Fruit fly (Drosophila melanogaster) whole organism, embryonic: ENCODE results near the gene Noc3.

ENCODE experiments used
- Asciz ChIP-seq: fragments of 200-800 bp; sonication (Bioruptor generic); optimal IDR thresholded peaks from 2 replicates; lab custom pipeline; 2017; ENCODE audit warnings: missing biosample characterization, mild to moderate bottlenecking, missing genetic modification characterization, missing genetic modification reagents
- Atf-2 ChIP-seq: fragments of 200-800 bp; sonication (Bioruptor generic); optimal IDR thresholded peaks from 2 replicates; lab custom pipeline; 2016; ENCODE audit warnings: missing biosample characterization, missing genetic modification characterization
- Atf6 ChIP-seq: fragments of 200-800 bp; sonication (Bioruptor generic); IDR thresholded peaks from 2 replicates; pipeline ENCODE4 v1.3.6; 2022; ENCODE audit warnings: missing biosample characterization, missing genetic modification characterization
- Bdp1 ChIP-seq: fragments of 200-800 bp; sonication (Bioruptor generic); optimal IDR thresholded peaks from 3 replicates; lab custom pipeline; 2016; ENCODE audit warnings: missing biosample characterization, missing genetic modification characterization
- CG11247 ChIP-seq: fragments of 200-800 bp; sonication (Bioruptor generic); IDR thresholded peaks from 2 replicates; pipeline ENCODE4 v1.3.6; 2022; ENCODE audit warnings: missing biosample characterization, missing genetic modification characterization
- CG12219 ChIP-seq: fragments of 200-800 bp; sonication (Bioruptor generic); optimal IDR thresholded peaks from 3 replicates; lab custom pipeline; 2018; ENCODE audit warnings: missing biosample characterization, mild to moderate bottlenecking, missing genetic modification characterization
- CG13424 ChIP-seq: fragments of 200-800 bp; sonication (Bioruptor generic); optimal IDR thresholded peaks from 2 replicates; lab custom pipeline; 2019; ENCODE audit warnings: missing biosample characterization, mild to moderate bottlenecking, missing genetic modification characterization, moderate library complexity
- CG14050 ChIP-seq: fragments of 200-800 bp; sonication (Bioruptor generic); IDR thresholded peaks from 3 replicates; pipeline ENCODE4 v1.3.6; 2022; ENCODE audit warnings: missing biosample characterization, missing genetic modification characterization
- CG14965 ChIP-seq: fragments of 200-800 bp; sonication (Bioruptor generic); optimal IDR thresholded peaks from 2 replicates; lab custom pipeline; 2016; ENCODE audit warnings: missing biosample characterization, missing genetic modification characterization, borderline replicate concordance
- CG1529 ChIP-seq: fragments of 200-800 bp; sonication (Bioruptor generic); optimal IDR thresholded peaks from 3 replicates; lab custom pipeline; 2018; ENCODE audit warnings: missing biosample characterization, missing genetic modification characterization
- CG18262 ChIP-seq: fragments of 200-800 bp; optimal IDR thresholded peaks from 3 replicates; lab custom pipeline; 2019; ENCODE audit warnings: missing biosample characterization, mild to moderate bottlenecking, missing genetic modification characterization, moderate library complexity
- CG2202 ChIP-seq: fragments of 200-800 bp; sonication (Bioruptor generic); optimal IDR thresholded peaks from 2 replicates; lab custom pipeline; 2018; ENCODE audit warnings: missing biosample characterization, mild to moderate bottlenecking, missing genetic modification characterization
- CG3065 ChIP-seq: fragments of 200-800 bp; sonication (Bioruptor generic); optimal IDR thresholded peaks from 2 replicates; lab custom pipeline; 2016; ENCODE audit warnings: missing biosample characterization, missing genetic modification characterization
- CG32767 ChIP-seq: fragments of 200-800 bp; sonication (Bioruptor generic); IDR thresholded peaks from 2 replicates; pipeline ENCODE4 v1.3.6; 2022; ENCODE audit warnings: missing biosample characterization, missing genetic modification characterization
- CG33557 ChIP-seq: fragments of 200-800 bp; sonication (Bioruptor generic); optimal IDR thresholded peaks from 2 replicates; lab custom pipeline; 2019; ENCODE audit warnings: missing biosample characterization, mild to moderate bottlenecking, missing genetic modification characterization, moderate library complexity
- CG3407 ChIP-seq: fragments of 200-800 bp; sonication (Bioruptor generic); optimal IDR thresholded peaks from 2 replicates; lab custom pipeline; 2018; ENCODE audit warnings: missing biosample characterization, mild to moderate bottlenecking, missing genetic modification characterization
- CG3838 ChIP-seq: fragments of 200-800 bp; sonication (Bioruptor generic); optimal IDR thresholded peaks from 3 replicates; lab custom pipeline; 2016; ENCODE audit warnings: missing biosample characterization, missing genetic modification characterization
- CG4360 ChIP-seq: fragments of 200-800 bp; sonication (Bioruptor generic); IDR thresholded peaks from 2 replicates; pipeline ENCODE4 v1.3.6; 2022; ENCODE audit warnings: missing biosample characterization, missing genetic modification characterization
- CG6254 ChIP-seq: fragments of 200-800 bp; sonication (Bioruptor generic); optimal IDR thresholded peaks from 3 replicates; lab custom pipeline; 2017; ENCODE audit warnings: mild to moderate bottlenecking, missing biosample characterization, missing genetic modification reagents, missing genetic modification characterization
- D19A ChIP-seq: fragments of 200-800 bp; optimal IDR thresholded peaks from 3 replicates; lab custom pipeline; 2019; ENCODE audit warnings: missing biosample characterization, mild to moderate bottlenecking, missing genetic modification characterization, moderate library complexity
- Dip3 ChIP-seq: fragments of 200-800 bp; sonication (Bioruptor generic); optimal IDR thresholded peaks from 3 replicates; lab custom pipeline; 2016; ENCODE audit warnings: missing biosample characterization, missing genetic modification characterization
- Fer2 ChIP-seq: fragments of 200-800 bp; sonication (Bioruptor generic); optimal IDR thresholded peaks from 2 replicates; lab custom pipeline; 2018; ENCODE audit warnings: missing biosample characterization, mild to moderate bottlenecking, missing genetic modification characterization, moderate library complexity
- Med ChIP-seq: fragments of 200-800 bp; sonication (Bioruptor generic); peaks from one replicate; lab custom pipeline; 2016; ENCODE audit warnings: missing biosample characterization, missing genetic modification characterization, mild to moderate bottlenecking, inconsistent platforms, moderate library complexity
- Optix ChIP-seq: fragments of 200-800 bp; sonication (Bioruptor generic); IDR thresholded peaks from 3 replicates; pipeline ENCODE4 v1.3.6; 2022; ENCODE audit warnings: missing biosample characterization, missing genetic modification characterization
- Ptx1 ChIP-seq: fragments of 200-800 bp; sonication (Bioruptor generic); IDR thresholded peaks from 2 replicates; pipeline ENCODE4 v1.3.6; 2022; ENCODE audit warnings: missing biosample characterization, missing genetic modification characterization
- Ravus ChIP-seq: fragments of 200-800 bp; sonication (Bioruptor generic); IDR thresholded peaks from 2 replicates; pipeline ENCODE4 v1.3.6; 2022; ENCODE audit warnings: missing biosample characterization, missing genetic modification characterization
- Sox100B ChIP-seq: fragments of 200-800 bp; sonication (Bioruptor generic); optimal IDR thresholded peaks from 3 replicates; lab custom pipeline; 2018; ENCODE audit warnings: missing biosample characterization, mild to moderate bottlenecking, missing genetic modification characterization
- Sry-β ChIP-seq: fragments of 200-800 bp; sonication (Bioruptor generic); optimal IDR thresholded peaks from 2 replicates; lab custom pipeline; 2018; ENCODE audit warnings: missing biosample characterization, mild to moderate bottlenecking, missing genetic modification characterization, moderate library complexity
- ac ChIP-seq: fragments of 200-800 bp; sonication (Bioruptor generic); optimal IDR thresholded peaks from 3 replicates; lab custom pipeline; 2017; ENCODE audit warnings: missing biosample characterization, mild to moderate bottlenecking, missing genetic modification characterization
- ash1 ChIP-seq: fragments of 200-800 bp; sonication (Bioruptor generic); optimal IDR thresholded peaks from 2 replicates; lab custom pipeline; 2018; ENCODE audit warnings: missing biosample characterization, mild to moderate bottlenecking, missing genetic modification characterization
- ato ChIP-seq: fragments of 200-800 bp; sonication (Bioruptor generic); IDR thresholded peaks from 2 replicates; pipeline ENCODE4 v1.3.6; 2022; ENCODE audit warnings: missing biosample characterization, missing genetic modification characterization; ENCODE audit not compliant: partially characterized antibody
- cato ChIP-seq: fragments of 200-800 bp; sonication (Bioruptor generic); optimal IDR thresholded peaks from 2 replicates; lab custom pipeline; 2016; ENCODE audit warnings: missing biosample characterization, missing genetic modification characterization, borderline replicate concordance
- da ChIP-seq: fragments of 200-800 bp; sonication (Bioruptor generic); optimal IDR thresholded peaks from 2 replicates; lab custom pipeline; 2016; ENCODE audit warnings: missing biosample characterization, missing genetic modification characterization
- danr ChIP-seq: fragments of 200-800 bp; sonication (Bioruptor generic); IDR thresholded peaks from 2 replicates; pipeline ENCODE4 v1.3.6; 2022; ENCODE audit warnings: missing biosample characterization, missing genetic modification characterization
- dmrt11E ChIP-seq: fragments of 200-800 bp; sonication (Bioruptor generic); optimal IDR thresholded peaks from 3 replicates; lab custom pipeline; 2018; ENCODE audit warnings: missing biosample characterization, mild to moderate bottlenecking, missing genetic modification characterization, moderate library complexity
- fru ChIP-seq: fragments of >200 bp; optimal IDR thresholded peaks from 2 replicates; lab custom pipeline; 2017
- grau ChIP-seq: fragments of 200-800 bp; optimal IDR thresholded peaks from 3 replicates; lab custom pipeline; 2019; ENCODE audit warnings: missing biosample characterization, mild to moderate bottlenecking, missing genetic modification characterization, moderate library complexity
- her ChIP-seq: fragments of 200-800 bp; sonication (Bioruptor generic); optimal IDR thresholded peaks from 2 replicates; lab custom pipeline; 2016; ENCODE audit warnings: missing biosample characterization, missing genetic modification characterization
- inv ChIP-seq: fragments of 200-800 bp; sonication (Bioruptor generic); IDR thresholded peaks from 2 replicates; pipeline ENCODE4 v1.3.6; 2022; ENCODE audit warnings: missing biosample characterization, missing genetic modification characterization; ENCODE audit not compliant: partially characterized antibody
- klu ChIP-seq: fragments of 200-800 bp; sonication (Bioruptor generic); IDR thresholded peaks from 2 replicates; pipeline ENCODE4 v1.3.6; 2022; ENCODE audit warnings: missing biosample characterization, missing genetic modification characterization
- knrl ChIP-seq: fragments of 200-800 bp; sonication (Bioruptor generic); IDR thresholded peaks from 3 replicates; pipeline ENCODE4 v1.3.6; 2022; ENCODE audit warnings: missing biosample characterization, missing genetic modification characterization; ENCODE audit not compliant: partially characterized antibody
- lab ChIP-seq: fragments of 200-800 bp; sonication (Bioruptor generic); optimal IDR thresholded peaks from 3 replicates; lab custom pipeline; 2017; ENCODE audit warnings: missing biosample characterization, missing genetic modification characterization, mild to moderate bottlenecking, moderate library complexity, missing genetic modification reagents
- luna ChIP-seq: fragments of 200-800 bp; sonication (Bioruptor generic); optimal IDR thresholded peaks from 2 replicates; lab custom pipeline; 2016; ENCODE audit warnings: missing biosample characterization, missing genetic modification characterization
- mirr ChIP-seq: fragments of 200-800 bp; sonication (Bioruptor generic); optimal IDR thresholded peaks from 3 replicates; lab custom pipeline; 2018; ENCODE audit warnings: missing biosample characterization, mild to moderate bottlenecking, missing genetic modification characterization
- onecut ChIP-seq: fragments of 200-800 bp; sonication (Bioruptor generic); IDR thresholded peaks from 2 replicates; pipeline ENCODE4 v1.3.6; 2022; ENCODE audit warnings: missing biosample characterization, missing genetic modification characterization
- org-1 ChIP-seq: fragments of 200-800 bp; sonication (Bioruptor generic); optimal IDR thresholded peaks from 2 replicates; lab custom pipeline; 2017; ENCODE audit warnings: missing biosample characterization, missing genetic modification characterization
- prd ChIP-seq, 3 experiments: fragments of >200 bp in 2 of 3; fragments of 200-800 bp in 1 of 3; sonication (Bioruptor generic) in 1 of 3; optimal IDR thresholded peaks in 2 of 3; IDR thresholded peaks in 1 of 3; 2 replicates in 2 of 3; 3 replicates in 1 of 3; pipeline versions ENCODE4 v1.3.6 to Lab custom; 2017 to 2022; ENCODE audit warnings: missing biosample characterization in 1 of 3, missing genetic modification characterization in 1 of 3
- pum ChIP-seq: fragments of 200-800 bp; sonication (Bioruptor generic); optimal IDR thresholded peaks from 2 replicates; lab custom pipeline; 2016; ENCODE audit warnings: missing biosample characterization, missing genetic modification characterization
- sens ChIP-seq: fragments of 200-800 bp; sonication (Bioruptor generic); peaks from one replicate; lab custom pipeline; 2016; ENCODE audit warnings: missing biosample characterization, missing genetic modification characterization
- tin ChIP-seq: fragments of 200-800 bp; sonication (Bioruptor generic); optimal IDR thresholded peaks from 3 replicates; lab custom pipeline; 2016; ENCODE audit warnings: missing biosample characterization, missing genetic modification characterization
- vvl ChIP-seq: fragments of 200-800 bp; sonication (Bioruptor generic); IDR thresholded peaks from 2 replicates; pipeline ENCODE4 v1.3.6; 2022; ENCODE audit warnings: missing biosample characterization, missing genetic modification characterization

Noc3 gene

DNA sequence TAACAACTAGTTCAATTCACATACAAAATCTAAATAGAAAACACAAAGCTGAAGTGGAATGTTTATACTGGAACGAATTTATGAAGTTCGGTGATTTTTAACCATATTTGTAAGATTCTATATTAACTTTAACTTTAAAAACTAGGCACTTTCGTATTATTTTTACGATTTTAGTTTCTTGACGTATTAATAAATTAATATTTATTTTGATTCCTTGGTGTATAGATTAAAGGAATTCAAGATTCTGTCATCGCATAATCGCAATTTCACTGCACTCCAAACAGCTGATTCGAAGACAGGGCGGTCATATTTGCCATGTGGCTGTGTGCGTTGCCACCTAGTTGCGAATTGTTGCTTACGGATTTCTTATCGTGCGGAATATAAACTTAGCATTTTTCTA, 2.7 kb upstream of the Noc3 start, which contains the start of the genes CG1227 and Dtwd2 (continued):
- TF ChIP-seq Sox100B (no peak), klu (GFP tag; lab: Robert Waterston, UW) (peak; percentile 67), D19A (peak; percentile 92), Sry-β (GFP tag; lab: Kevin White, UChicago) (no peak), CG11247 (GFP tag; lab: Robert Waterston, UW) (peak; percentile 89), Dip3 (GFP tag; lab: Kevin White, UChicago) (peak; percentile 52), CG12219 (peak; percentile 87), Asciz (GFP tag; lab: Kevin White, UChicago) (peak; percentile 85), CG3407 (GFP tag; lab: Kevin White, UChicago) (peak; percentile 78), Ptx1 (GFP tag; lab: Robert Waterston, UW) (peak; percentile 90), ac (GFP tag; lab: Kevin White, UChicago) (peak; percentile 44), mirr (GFP tag; lab: Kevin White, UChicago) (no peak), cato (peak; percentile 49), danr (GFP tag; lab: Robert Waterston, UW) (peak; percentile 56; the same call in 1 of the 2 replicates), Bdp1 (GFP tag; lab: Kevin White, UChicago) (peak; percentile 13), fru (lab: Kevin White, UChicago) (no peak), CG3065 (GFP tag; lab: Kevin White, UChicago) (peak; percentile 11), pum (GFP tag; lab: Kevin White, UChicago) (peak; percentile 21), CG4360 (GFP tag; lab: Robert Waterston, UW) (peak; percentile 68), ato (GFP tag; lab: Robert Waterston, UW) (no peak), vvl (GFP tag; lab: Robert Waterston, UW) (no peak; the same call in 1 of the 2 replicates), CG3838 (GFP tag; lab: Kevin White, UChicago) (peak; percentile 62), sens (GFP tag; lab: Kevin White, UChicago) (peak; percentile 96), CG18262 (tag; lab: Kevin White, UChicago) (peak; percentile 95), CG14050 (GFP tag; lab: Robert Waterston, UW) (peak; percentile 88), Atf-2 (GFP tag; lab: Kevin White, UChicago) (peak; percentile 45), inv (GFP tag; lab: Robert Waterston, UW) (no peak), dmrt11E (peak; percentile 90), Fer2 (tag; lab: Kevin White, UChicago) (peak; percentile 91), Optix (no peak), CG14965 (GFP tag; lab: Kevin White, UChicago) (no peak), Med (GFP tag; lab: Kevin White, UChicago) (peak; percentile 91), CG33557 (GFP tag; lab: Kevin White, UChicago) (peak; percentile 90), tin (GFP tag; lab: Kevin White, UChicago) (peak; percentile 77), Atf6 (peak; percentile 93), CG2202 (tag; lab: Kevin White, UChicago) (peak; percentile 84), prd (optimal IDR thresholded peaks at IDR 0.05; lab: Kevin White, UChicago) (no peak), prd (GFP tag; IDR thresholded peaks at IDR 0.05; lab: Robert Waterston, UW) (peak; percentile 81), CG32767 (GFP tag; lab: Robert Waterston, UW) (peak; percentile 92), CG13424 (tag; lab: Kevin White, UChicago) (peak; percentile 97), ash1 (GFP tag; lab: Kevin White, UChicago) (no peak), luna (GFP tag; lab: Kevin White, UChicago) (no peak), grau (tag; lab: Kevin White, UChicago) (peak; percentile 95), her (GFP tag; lab: Kevin White, UChicago) (no peak), da (GFP tag; lab: Kevin White, UChicago) (no peak), CG6254 (GFP tag; lab: Kevin White, UChicago) (peak; percentile 54), lab (GFP tag; lab: Kevin White, UChicago) (peak; percentile 94), org-1 (GFP tag; lab: Kevin White, UChicago) (peak; percentile 72), Ravus (peak; percentile 59), CG1529 (peak; percentile 81), knrl (no peak), onecut (GFP tag; lab: Robert Waterston, UW) (peak; percentile 84; the same call in 1 of the 2 replicates)
